Worm (Caenorhabditis elegans) whole organism, early embryonic: ENCODE results near the gene pcp-3.
"Not testable (repeated sequence)": the region's sequence is repeated elsewhere in the genome, so short reads cannot be mapped to it uniquely, and the experiment has no call there.

ENCODE experiments used
- B0310.2 ChIP-seq: sonication (generic microtip); optimal IDR thresholded peaks from 2 replicates; lab custom pipeline; 2016; ENCODE audit warnings: mild to moderate bottlenecking, missing genetic modification characterization, missing compliant biosample characterization
- F13C5.2 ChIP-seq: sonication (generic microtip); optimal IDR thresholded peaks from 2 replicates; lab custom pipeline; 2017; ENCODE audit warnings: mild to moderate bottlenecking, missing genetic modification characterization, inconsistent platforms, missing compliant biosample characterization
- aly-1 ChIP-seq: sonication (generic microtip); optimal IDR thresholded peaks from 2 replicates; lab custom pipeline; 2016; ENCODE audit warnings: missing genetic modification characterization, missing compliant biosample characterization
- ama-1 ChIP-seq: fragments of 150-350 bp; optimal IDR thresholded peaks from 2 replicates; lab custom pipeline; 2014
- ceh-13 ChIP-seq: fragments of 200-800 bp; sonication (Bioruptor generic); optimal IDR thresholded peaks from 2 replicates; lab custom pipeline; 2018; ENCODE audit warnings: mild to moderate bottlenecking, missing genetic modification characterization, missing compliant biosample characterization
- ceh-36 ChIP-seq: sonication (generic microtip); optimal IDR thresholded peaks from 2 replicates; lab custom pipeline; 2016; ENCODE audit warnings: missing genetic modification characterization, inconsistent platforms, missing compliant biosample characterization
- ets-7 ChIP-seq: sonication (generic microtip); optimal IDR thresholded peaks from 2 replicates; lab custom pipeline; 2016; ENCODE audit warnings: missing genotype, missing genetic modification characterization, missing compliant biosample characterization
- flt-1 ChIP-seq: fragments of 200-800 bp; sonication (Bioruptor generic); IDR thresholded peaks from 2 replicates; pipeline ENCODE4 v1.3.6; 2022; ENCODE audit warnings: missing genetic modification characterization, missing compliant biosample characterization
- hmbx-1 ChIP-seq: sonication (generic microtip); optimal IDR thresholded peaks from 2 replicates; lab custom pipeline; 2016; ENCODE audit warnings: mild to moderate bottlenecking, missing genetic modification characterization, missing compliant biosample characterization
- hmg-4 ChIP-seq: fragments of 200-800 bp; sonication (Bioruptor generic); optimal IDR thresholded peaks from 2 replicates; lab custom pipeline; 2018; ENCODE audit warnings: mild to moderate bottlenecking, missing genetic modification characterization, missing compliant biosample characterization
- hnd-1 ChIP-seq: sonication (generic microtip); optimal IDR thresholded peaks from 2 replicates; lab custom pipeline; 2016; ENCODE audit warnings: missing genetic modification characterization, missing compliant biosample characterization
- pes-1 ChIP-seq: fragments of 200-800 bp; sonication (Bioruptor generic); IDR thresholded peaks from 2 replicates; pipeline ENCODE4 v1.3.6; 2022; ENCODE audit warnings: missing genetic modification reagents, missing genetic modification characterization, missing compliant biosample characterization
- scrt-1 ChIP-seq: fragments of 200-800 bp; sonication (Bioruptor generic); IDR thresholded peaks from 2 replicates; pipeline ENCODE4 v1.3.6; 2022; ENCODE audit warnings: missing genetic modification characterization, missing compliant biosample characterization
- sea-1 ChIP-seq: fragments of 200-800 bp; sonication (Bioruptor generic); conservative IDR thresholded peaks from 2 replicates; pipeline ENCODE4 v1.3.6; 2022; ENCODE audit warnings: missing genetic modification characterization, missing compliant biosample characterization
- tbx-11 ChIP-seq: fragments of 200-800 bp; sonication (Bioruptor generic); IDR thresholded peaks from 2 replicates; pipeline ENCODE4 v1.3.6; 2022; ENCODE audit warnings: missing genetic modification characterization, missing compliant biosample characterization
- tbx-37 ChIP-seq: fragments of 200-800 bp; sonication (Bioruptor generic); conservative IDR thresholded peaks from 2 replicates; pipeline ENCODE4 v1.3.6; 2022; ENCODE audit warnings: missing genetic modification reagents, missing genetic modification characterization, missing compliant biosample characterization
- tra-4 ChIP-seq: sonication (generic microtip); optimal IDR thresholded peaks from 2 replicates; lab custom pipeline; 2017; ENCODE audit warnings: missing genetic modification characterization, missing compliant biosample characterization

Gene pcp-3

DNA sequence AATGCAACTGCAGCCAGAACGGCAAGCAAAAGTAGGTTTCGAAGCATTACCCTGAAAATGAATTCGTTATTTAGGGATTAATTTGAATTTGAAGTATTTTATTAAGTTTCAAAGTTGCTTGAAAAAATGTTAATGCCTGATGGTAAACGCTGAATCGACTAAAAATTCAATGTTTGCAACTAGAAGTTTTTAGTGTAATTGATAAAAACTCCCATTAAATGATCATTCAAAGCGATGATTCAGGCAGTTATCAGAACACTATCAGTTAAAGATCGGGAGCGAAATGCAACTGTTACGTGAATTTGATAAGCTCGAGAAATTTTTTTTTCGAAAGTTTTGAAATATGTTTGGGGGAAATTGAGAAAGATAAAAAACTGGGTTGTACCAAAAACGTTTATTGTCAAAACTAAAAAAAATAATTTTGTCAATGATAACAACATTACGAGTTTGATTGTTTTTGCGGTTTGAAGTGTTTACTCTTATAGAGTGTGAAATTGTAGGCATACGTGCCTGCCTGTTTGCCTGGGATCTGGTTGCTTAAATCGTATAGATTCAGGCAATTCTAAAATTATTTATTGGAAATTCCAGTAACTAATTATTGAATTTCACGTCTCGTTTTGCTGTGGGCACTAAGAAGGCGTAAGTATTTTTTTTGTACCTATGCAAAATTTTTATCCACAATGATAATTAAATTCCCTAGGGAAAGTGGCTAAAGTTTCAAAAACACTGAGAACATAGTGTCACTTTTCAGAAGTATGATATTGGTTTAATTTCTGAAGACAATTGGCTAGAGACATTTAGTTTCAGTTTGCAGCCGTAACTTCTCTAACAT, at the start of gene pcp-3:
Gene pcp-3, minus strand, starts transcription at position 51 of the 832 bp plus-strand sequence.
- TF ChIP-seq hmbx-1 (tag; lab: Kevin White, UChicago) = no peak
- TF ChIP-seq tbx-37 (GFP tag; lab: Robert Waterston, UW) = no peak
- TF ChIP-seq scrt-1 (GFP tag; lab: Robert Waterston, UW) = no peak
- TF ChIP-seq B0310.2 (tag; lab: Kevin White, UChicago) = no peak
- no peak for TF ChIP-seq pes-1 (GFP tag; lab: Robert Waterston, UW)
- no peak for TF ChIP-seq sea-1
- TF ChIP-seq aly-1 = no peak
- no peak for TF ChIP-seq tra-4
- no peak for TF ChIP-seq ceh-36 (tag; lab: Kevin White, UChicago)
- TF ChIP-seq tbx-11 (GFP tag; lab: Robert Waterston, UW) = no peak
- TF ChIP-seq flt-1 (GFP tag; lab: Robert Waterston, UW) = no peak
- no peak for TF ChIP-seq ets-7 (tag; lab: Kevin White, UChicago)
- TF ChIP-seq hnd-1 (tag; lab: Kevin White, UChicago) = no peak
- no peak for TF ChIP-seq ceh-13 (GFP tag; lab: Kevin White, UChicago)
- no peak for TF ChIP-seq ama-1 (lab: Kevin White, UChicago)
- no peak for TF ChIP-seq F13C5.2 (tag; lab: Kevin White, UChicago)
- no peak for TF ChIP-seq hmg-4 (GFP tag; lab: Kevin White, UChicago)

DNA sequence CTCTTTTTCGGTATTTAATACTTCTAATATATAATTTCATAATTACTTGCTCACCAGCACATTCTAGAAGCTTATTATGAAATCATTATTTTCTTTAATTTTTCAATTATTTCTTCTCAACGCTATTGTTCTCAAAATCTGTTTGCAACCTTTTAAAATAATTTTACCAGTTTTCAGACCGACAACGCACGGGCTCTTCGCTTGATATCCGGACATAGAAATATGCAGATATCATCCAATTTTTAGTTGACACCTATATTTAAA, 41.1 kb upstream of the pcp-3 start, which contains the start of gene wnk-1:
Gene wnk-1, plus strand, starts transcription at position 165 of the 264 bp plus-strand sequence.
- no peak for TF ChIP-seq tbx-11 (GFP tag; lab: Robert Waterston, UW)
- TF ChIP-seq ceh-13 (GFP tag; lab: Kevin White, UChicago) = no peak
- no peak for TF ChIP-seq ets-7 (tag; lab: Kevin White, UChicago)
- TF ChIP-seq aly-1 = no peak
- no peak for TF ChIP-seq pes-1 (GFP tag; lab: Robert Waterston, UW)
- no peak for TF ChIP-seq flt-1 (GFP tag; lab: Robert Waterston, UW)
- TF ChIP-seq scrt-1 (GFP tag; lab: Robert Waterston, UW) = no peak
- no peak for TF ChIP-seq tra-4
- TF ChIP-seq sea-1 = no peak

ce11 chrIV:9199148-9199938, 40.5 kb upstream of the pcp-3 start:
- no peak for TF ChIP-seq ama-1 (lab: Kevin White, UChicago)
- TF ChIP-seq scrt-1 (GFP tag; lab: Robert Waterston, UW) = no peak
- no peak for TF ChIP-seq hmbx-1 (tag; lab: Kevin White, UChicago)
- TF ChIP-seq pes-1 (GFP tag; lab: Robert Waterston, UW) = no peak
- TF ChIP-seq tbx-37 (GFP tag; lab: Robert Waterston, UW) = no peak
- no peak for TF ChIP-seq ets-7 (tag; lab: Kevin White, UChicago)
- no peak for TF ChIP-seq tra-4
- TF ChIP-seq F13C5.2 (tag; lab: Kevin White, UChicago) = no peak

ce11 chrIV:9198136-9198535, 39.3 kb upstream of the pcp-3 start:
- TF ChIP-seq flt-1 (GFP tag; lab: Robert Waterston, UW) (no peak), tbx-11 (GFP tag; lab: Robert Waterston, UW) (no peak), tra-4 (no peak), hnd-1 (tag; lab: Kevin White, UChicago) (no peak), sea-1 (no peak), ets-7 (tag; lab: Kevin White, UChicago) (no peak), tbx-37 (GFP tag; lab: Robert Waterston, UW) (no peak), aly-1 (no peak), scrt-1 (GFP tag; lab: Robert Waterston, UW) (no peak), hmbx-1 (tag; lab: Kevin White, UChicago) (no peak), ceh-13 (GFP tag; lab: Kevin White, UChicago) (no peak), ceh-36 (tag; lab: Kevin White, UChicago) (no peak), F13C5.2 (tag; lab: Kevin White, UChicago) (no peak), ama-1 (lab: Kevin White, UChicago) (no peak)

DNA sequence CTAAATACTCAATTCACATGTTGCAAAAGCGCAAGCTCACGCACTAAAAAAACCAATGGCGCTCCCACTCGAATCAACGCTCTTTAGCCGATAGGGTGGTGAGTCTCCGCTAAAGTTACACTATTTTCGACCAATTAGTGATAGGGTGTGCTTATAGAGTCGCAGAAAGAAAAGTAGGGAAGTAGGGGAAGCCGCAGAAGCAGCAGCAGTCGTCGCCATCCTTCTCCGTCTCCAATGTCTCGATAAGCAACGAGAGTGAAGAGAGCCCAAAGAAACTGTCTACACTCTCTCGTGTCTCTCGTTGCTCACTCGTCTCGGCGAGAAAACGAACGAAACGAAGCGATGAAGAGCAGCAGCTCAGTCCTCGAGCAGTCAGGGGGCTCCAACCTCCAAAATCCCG, 37.9 kb upstream of the pcp-3 start:
- TF ChIP-seq ceh-13 (GFP tag; lab: Kevin White, UChicago) = no peak
- TF ChIP-seq scrt-1 (GFP tag; lab: Robert Waterston, UW) = no peak
- TF ChIP-seq tra-4 = no peak
- no peak for TF ChIP-seq pes-1 (GFP tag; lab: Robert Waterston, UW)
- no peak for TF ChIP-seq hnd-1 (tag; lab: Kevin White, UChicago)
- no peak for TF ChIP-seq flt-1 (GFP tag; lab: Robert Waterston, UW)
- TF ChIP-seq F13C5.2 (tag; lab: Kevin White, UChicago) = no peak
- TF ChIP-seq aly-1 = no peak
- TF ChIP-seq ceh-36 (tag; lab: Kevin White, UChicago) = no peak
- no peak for TF ChIP-seq tbx-11 (GFP tag; lab: Robert Waterston, UW)
- TF ChIP-seq hmg-4 (GFP tag; lab: Kevin White, UChicago) = no peak
- TF ChIP-seq hmbx-1 (tag; lab: Kevin White, UChicago) = no peak
- no peak for TF ChIP-seq sea-1
- no peak for TF ChIP-seq ama-1 (lab: Kevin White, UChicago)
- no peak for TF ChIP-seq ets-7 (tag; lab: Kevin White, UChicago)
- TF ChIP-seq B0310.2 (tag; lab: Kevin White, UChicago) = no peak
- TF ChIP-seq tbx-37 (GFP tag; lab: Robert Waterston, UW) = no peak

DNA sequence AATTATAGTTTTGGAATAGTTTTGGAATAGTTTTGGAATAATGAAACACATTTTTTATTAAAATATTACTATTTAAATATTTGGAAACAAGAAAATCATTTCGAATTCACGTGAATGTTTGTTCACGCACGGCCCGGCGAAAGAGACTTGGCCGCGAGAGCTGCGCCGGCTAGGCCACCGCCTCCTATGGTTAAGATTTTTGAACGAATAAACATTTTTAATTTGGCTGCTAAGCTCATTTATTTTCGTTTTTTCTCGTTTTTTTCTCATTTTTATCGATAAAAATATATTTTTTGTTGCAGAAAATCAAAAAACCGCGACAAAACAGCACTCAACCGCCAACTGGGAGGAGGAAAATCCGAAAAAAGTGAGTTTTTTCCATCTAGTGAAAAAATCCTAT, 35.7 kb upstream of the pcp-3 start, which contains the start of gene C46C2.7:
Gene C46C2.7, plus strand, starts transcription at position 301 of the 400 bp plus-strand sequence.
- not testable (repeated sequence) for TF ChIP-seq sea-1; tra-4; F13C5.2 (tag; lab: Kevin White, UChicago)
